Worm (Caenorhabditis elegans) whole organism, late embryonic: ENCODE data around the gene F55D10.4.

Source experiments
- C08G9.2 ChIP-seq: sonication (generic microtip); optimal IDR thresholded peaks from 2 replicates; lab custom pipeline; 2016; ENCODE audit warnings: mild to moderate bottlenecking, missing genetic modification characterization, moderate library complexity, missing compliant biosample characterization
- C38D4.7 ChIP-seq: fragments of 200-800 bp; sonication (Bioruptor generic); optimal IDR thresholded peaks from 2 replicates; lab custom pipeline; 2018; ENCODE audit warnings: mild to moderate bottlenecking, missing genetic modification characterization, moderate library complexity, missing compliant biosample characterization
- K09A11.1 ChIP-seq: sonication (generic microtip); optimal IDR thresholded peaks from 2 replicates; lab custom pipeline; 2017; ENCODE audit warnings: antibody characterized with exemption, mild to moderate bottlenecking, missing genetic modification characterization, missing compliant biosample characterization; ENCODE audit not compliant: insufficient read depth
- T23F11.4 ChIP-seq: fragments of 200-800 bp; sonication (Bioruptor generic); optimal IDR thresholded peaks from 2 replicates; lab custom pipeline; 2018; ENCODE audit warnings: mild to moderate bottlenecking, missing genetic modification characterization, missing compliant biosample characterization
- ceh-18 ChIP-seq: sonication (generic microtip); optimal IDR thresholded peaks from 2 replicates; lab custom pipeline; 2016; ENCODE audit warnings: missing genetic modification characterization, missing compliant biosample characterization
- ceh-19 ChIP-seq: fragments of 200-800 bp; sonication (Bioruptor generic); optimal IDR thresholded peaks from 2 replicates; lab custom pipeline; 2018; ENCODE audit warnings: mild to moderate bottlenecking, missing genetic modification characterization, missing compliant biosample characterization
- ceh-2 ChIP-seq: sonication (generic microtip); optimal IDR thresholded peaks from 2 replicates; lab custom pipeline; 2016; ENCODE audit warnings: missing genotype, missing genetic modification characterization, missing compliant biosample characterization
- ceh-22 ChIP-seq: sonication (generic microtip); optimal IDR thresholded peaks from 2 replicates; lab custom pipeline; 2017; ENCODE audit warnings: missing biosample characterization, missing genetic modification characterization
- ceh-31 ChIP-seq: sonication (generic microtip); optimal IDR thresholded peaks from 2 replicates; lab custom pipeline; 2016; ENCODE audit warnings: missing genetic modification characterization, missing compliant biosample characterization
- ceh-6 ChIP-seq: fragments of 200-800 bp; sonication (Bioruptor generic); optimal IDR thresholded peaks from 2 replicates; lab custom pipeline; 2018; ENCODE audit warnings: mild to moderate bottlenecking, missing genetic modification characterization, missing compliant biosample characterization
- ceh-9 ChIP-seq: sonication (generic microtip); optimal IDR thresholded peaks from 2 replicates; lab custom pipeline; 2016; ENCODE audit warnings: mild to moderate bottlenecking, missing genetic modification characterization, inconsistent platforms, missing compliant biosample characterization
- dve-1 ChIP-seq: sonication (generic microtip); optimal IDR thresholded peaks from 2 replicates; lab custom pipeline; 2017; ENCODE audit warnings: antibody characterized with exemption, mild to moderate bottlenecking, missing genetic modification characterization, missing compliant biosample characterization
- elt-2 ChIP-seq: sonication (generic microtip); optimal IDR thresholded peaks from 2 replicates; lab custom pipeline; 2016; ENCODE audit warnings: missing genetic modification reagents, missing genetic modification characterization, missing compliant biosample characterization
- elt-4 ChIP-seq: sonication (generic microtip); optimal IDR thresholded peaks from 2 replicates; lab custom pipeline; 2016; ENCODE audit warnings: missing genetic modification characterization, missing compliant biosample characterization
- fkh-10 ChIP-seq: fragments of 150-350 bp; optimal IDR thresholded peaks from 2 replicates; lab custom pipeline; 2014; ENCODE audit warnings: missing biosample characterization, missing genetic modification reagents, missing genetic modification characterization
- gmeb-2 ChIP-seq: sonication (generic microtip); optimal IDR thresholded peaks from 2 replicates; lab custom pipeline; 2016; ENCODE audit warnings: missing genetic modification characterization, inconsistent platforms, missing compliant biosample characterization
- hlh-13 ChIP-seq: fragments of 200-800 bp; sonication (Bioruptor generic); optimal IDR thresholded peaks from 2 replicates; lab custom pipeline; 2018; ENCODE audit warnings: mild to moderate bottlenecking, missing genetic modification characterization, missing compliant biosample characterization
- hlh-15 ChIP-seq: sonication (generic microtip); optimal IDR thresholded peaks from 2 replicates; lab custom pipeline; 2016; ENCODE audit warnings: missing genetic modification characterization, missing compliant biosample characterization
- hlh-30 ChIP-seq: sonication (generic microtip); optimal IDR thresholded peaks from 2 replicates; lab custom pipeline; 2017; ENCODE audit warnings: antibody characterized with exemption, missing genetic modification characterization, missing compliant biosample characterization; ENCODE audit not compliant: insufficient read depth
- hlh-8 ChIP-seq: sonication (generic microtip); optimal IDR thresholded peaks from 2 replicates; lab custom pipeline; 2016; ENCODE audit warnings: missing genotype, missing genetic modification characterization, missing compliant biosample characterization
- lim-6 ChIP-seq: sonication (generic microtip); optimal IDR thresholded peaks from 2 replicates; lab custom pipeline; 2016; ENCODE audit warnings: missing genetic modification characterization, missing compliant biosample characterization
- mec-3 ChIP-seq: sonication (generic microtip); optimal IDR thresholded peaks from 2 replicates; lab custom pipeline; 2016; ENCODE audit warnings: borderline replicate concordance, missing genetic modification characterization, missing compliant biosample characterization
- nfya-1 ChIP-seq: sonication (generic microtip); optimal IDR thresholded peaks from 2 replicates; lab custom pipeline; 2017; ENCODE audit warnings: missing genetic modification characterization, mild to moderate bottlenecking, missing compliant biosample characterization, antibody characterized with exemption, moderate library complexity
- nhr-232 ChIP-seq: sonication (generic microtip); optimal IDR thresholded peaks from 2 replicates; lab custom pipeline; 2016; ENCODE audit warnings: missing genetic modification characterization, missing compliant biosample characterization
- pag-3 ChIP-seq: sonication (generic microtip); optimal IDR thresholded peaks from 2 replicates; lab custom pipeline; 2016; ENCODE audit warnings: missing compliant biosample characterization, missing genetic modification characterization, borderline replicate concordance
- pat-9 ChIP-seq: fragments of 200-800 bp; sonication (Bioruptor generic); optimal IDR thresholded peaks from 2 replicates; lab custom pipeline; 2018; ENCODE audit warnings: mild to moderate bottlenecking, missing genetic modification characterization, moderate library complexity, missing compliant biosample characterization
- pax-1 ChIP-seq: fragments of 150-350 bp; optimal IDR thresholded peaks from 2 replicates; lab custom pipeline; 2014; ENCODE audit warnings: missing biosample characterization, missing genetic modification characterization
- ref-2 ChIP-seq: sonication (generic microtip); optimal IDR thresholded peaks from 2 replicates; lab custom pipeline; 2016; ENCODE audit warnings: missing genetic modification characterization, missing compliant biosample characterization
- rnt-1 ChIP-seq: sonication (generic microtip); optimal IDR thresholded peaks from 2 replicates; lab custom pipeline; 2016; ENCODE audit warnings: missing genetic modification characterization, missing compliant biosample characterization
- sdc-2 ChIP-seq: sonication (generic microtip); optimal IDR thresholded peaks from 2 replicates; lab custom pipeline; 2016; ENCODE audit warnings: missing genotype, missing genetic modification characterization, missing compliant biosample characterization
- tbx-2 ChIP-seq: sonication (generic microtip); optimal IDR thresholded peaks from 2 replicates; lab custom pipeline; 2016; ENCODE audit warnings: missing genetic modification characterization, missing compliant biosample characterization
- unc-42 ChIP-seq: sonication (generic microtip); optimal IDR thresholded peaks from 2 replicates; lab custom pipeline; 2016; ENCODE audit warnings: missing genotype, missing genetic modification characterization, missing compliant biosample characterization
- unc-86 ChIP-seq: sonication (generic microtip); optimal IDR thresholded peaks from 2 replicates; lab custom pipeline; 2016; ENCODE audit warnings: missing genetic modification characterization, missing compliant biosample characterization

The F55D10.4 gene

DNA sequence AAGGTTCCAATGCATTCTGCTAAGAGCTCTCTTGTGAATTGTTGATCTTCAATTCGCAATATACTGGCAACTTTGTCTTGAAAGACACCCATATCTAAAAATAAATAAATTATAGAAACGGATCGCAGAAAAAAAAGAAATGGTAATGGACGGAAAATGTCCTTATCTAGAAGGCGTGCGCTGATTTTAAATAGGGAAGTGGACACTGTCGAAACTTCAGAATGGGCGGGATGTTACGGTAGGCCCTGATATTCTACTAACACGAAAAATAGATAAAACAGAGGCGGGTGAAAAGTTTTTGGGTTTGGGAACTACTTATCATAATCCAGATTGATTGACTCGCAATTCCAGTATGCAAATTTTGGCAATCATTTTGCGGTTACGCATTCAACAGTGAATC lies 15.6 kb downstream of the F55D10.4 start, which contains the start of gene aqp-8:
Gene aqp-8, minus strand, starts transcription at position 101 of the 400 bp plus-strand sequence.
- TF ChIP-seq ceh-18 (tag; lab: Kevin White, UChicago) = no peak
- TF ChIP-seq ceh-6 (GFP tag; lab: Kevin White, UChicago) = no peak
- no peak for TF ChIP-seq C38D4.7 (GFP tag; lab: Kevin White, UChicago)
- TF ChIP-seq rnt-1 (tag; lab: Kevin White, UChicago) = no peak

DNA sequence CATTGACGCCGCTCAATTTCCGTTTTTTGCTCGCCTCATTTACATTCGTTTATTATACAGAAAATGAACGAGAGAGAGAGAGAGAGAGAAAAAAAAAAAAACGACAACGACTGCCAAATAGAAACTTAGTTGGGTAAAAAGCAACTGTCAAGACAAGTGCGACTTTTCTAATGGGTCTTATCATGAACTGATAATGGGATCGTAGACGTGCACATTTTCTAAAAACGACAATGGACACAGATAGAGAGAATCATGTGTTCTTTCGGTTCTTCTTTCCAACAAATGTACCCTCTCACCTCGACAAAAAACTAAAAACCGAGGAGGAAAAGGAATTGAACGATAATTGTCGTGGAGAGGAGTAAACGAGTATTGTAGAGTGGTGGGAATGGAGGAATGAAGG lies 20.4 kb downstream of the F55D10.4 start:
- TF ChIP-seq elt-2 (tag; lab: Kevin White, UChicago) (peak; percentile 37), ceh-22 (tag; lab: Kevin White, UChicago) (no peak)
- TF ChIP-seq, all 69 proteins: peak for 1

ce11 chrX:4699411-4700050 lies 20.9 kb downstream of the F55D10.4 start, which contains the start of gene hyl-2:
TSS of gene hyl-2 (minus strand) at chrX:4699461.
- peak; percentile 18 for TF ChIP-seq nfya-1 (tag; lab: Kevin White, UChicago)
- TF ChIP-seq C08G9.2 (tag; lab: Kevin White, UChicago) = no peak
- no peak for TF ChIP-seq elt-4 (tag; lab: Kevin White, UChicago)
- TF ChIP-seq sdc-2 (tag; lab: Kevin White, UChicago) = no peak
- no peak for TF ChIP-seq ceh-9
- no peak for TF ChIP-seq fkh-10 (GFP tag; lab: Kevin White, UChicago)
- TF ChIP-seq pag-3 (tag; lab: Kevin White, UChicago) = no peak
- TF ChIP-seq ceh-31 (tag; lab: Kevin White, UChicago) = peak; percentile 35
- no peak for TF ChIP-seq unc-86 (tag; lab: Kevin White, UChicago)
- TF ChIP-seq hlh-15 (tag; lab: Kevin White, UChicago) = no peak
- TF ChIP-seq hlh-30 (tag; lab: Kevin White, UChicago) = no peak
- TF ChIP-seq ceh-2 (tag; lab: Kevin White, UChicago) = no peak
- peak; percentile 14 for TF ChIP-seq ceh-18 (tag; lab: Kevin White, UChicago)
- TF ChIP-seq pax-1 (tag; lab: Kevin White, UChicago) = no peak
- TF ChIP-seq ceh-19 (GFP tag; lab: Kevin White, UChicago) = no peak
- no peak for TF ChIP-seq T23F11.4 (GFP tag; lab: Kevin White, UChicago)
- no peak for TF ChIP-seq tbx-2 (tag; lab: Kevin White, UChicago)
- peak; percentile 33 for TF ChIP-seq unc-42 (tag; lab: Kevin White, UChicago)
- no peak for TF ChIP-seq hlh-8 (tag; lab: Kevin White, UChicago)
- TF ChIP-seq nhr-232 = no peak
- no peak for TF ChIP-seq hlh-13 (GFP tag; lab: Kevin White, UChicago)

DNA sequence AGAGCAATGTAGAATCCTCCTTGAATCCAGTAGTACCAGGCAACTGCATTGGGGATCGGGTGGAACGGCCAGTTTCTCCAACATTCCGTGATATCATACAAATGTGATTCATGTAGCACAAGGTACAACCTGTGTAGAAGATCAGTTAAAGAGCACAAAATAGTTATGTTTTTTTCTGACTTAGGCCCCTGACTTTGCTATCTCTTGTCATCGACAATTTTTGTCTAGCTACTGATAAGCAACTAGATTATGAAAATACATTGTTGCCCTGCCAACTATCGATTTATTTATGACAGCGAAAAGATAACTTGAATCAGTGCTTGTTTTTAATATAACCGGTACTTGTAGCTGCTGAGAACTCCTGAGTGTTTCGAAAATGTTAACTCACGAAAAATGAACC lies 22.2 kb downstream of the F55D10.4 start:
- TF ChIP-seq hlh-15 (tag; lab: Kevin White, UChicago) = no peak
- no peak for TF ChIP-seq K09A11.1
- TF ChIP-seq fkh-10 (GFP tag; lab: Kevin White, UChicago) = no peak
- no peak for TF ChIP-seq pag-3 (tag; lab: Kevin White, UChicago)
- peak; percentile 83 for TF ChIP-seq elt-2 (tag; lab: Kevin White, UChicago)
- TF ChIP-seq lim-6 (tag; lab: Kevin White, UChicago) = no peak
- TF ChIP-seq hlh-30 (tag; lab: Kevin White, UChicago) = no peak
- no peak for TF ChIP-seq gmeb-2 (tag; lab: Kevin White, UChicago)
- TF ChIP-seq, all 69 proteins: peak for 1

DNA sequence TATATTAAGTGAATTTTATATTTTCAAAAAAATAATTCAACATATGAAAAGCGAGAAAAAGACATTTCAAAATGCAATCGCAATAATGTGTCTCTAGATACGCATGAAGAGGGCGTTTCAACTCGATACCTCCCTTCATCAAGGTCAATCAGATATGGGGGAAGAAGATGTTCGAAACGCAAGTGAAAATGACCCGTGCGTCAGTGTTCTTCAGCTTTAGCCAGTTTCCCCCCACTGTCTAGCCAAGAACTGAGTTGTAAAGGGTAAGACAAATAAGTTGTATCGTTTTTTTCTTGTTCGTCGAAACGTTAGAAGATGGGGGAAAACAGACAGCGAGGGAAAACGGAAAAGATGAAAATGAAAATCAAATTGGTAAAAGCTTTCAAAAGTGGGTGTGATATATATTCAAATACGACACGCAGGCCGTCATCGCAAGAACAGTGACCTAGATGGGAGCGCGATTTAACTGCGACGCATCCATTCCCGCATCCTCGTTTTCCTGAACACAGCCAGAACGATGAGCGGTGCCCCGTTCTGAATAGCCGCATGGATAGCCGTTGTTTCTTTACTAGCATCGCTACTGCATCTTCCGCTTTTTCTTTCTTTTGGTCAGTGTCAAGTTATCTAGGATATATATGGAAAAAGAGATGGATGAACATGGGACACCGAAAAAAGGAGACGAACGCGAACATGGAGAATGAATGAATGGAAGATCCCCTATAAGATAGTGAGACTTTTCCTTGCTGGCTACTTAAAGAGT lies 25.7 kb downstream of the F55D10.4 start:
- no peak for TF ChIP-seq elt-4 (tag; lab: Kevin White, UChicago)
- TF ChIP-seq mec-3 (tag; lab: Kevin White, UChicago) = no peak
- no peak for TF ChIP-seq ceh-31 (tag; lab: Kevin White, UChicago)
- no peak for TF ChIP-seq pat-9 (tag; lab: Kevin White, UChicago)
- TF ChIP-seq dve-1 = no peak
- TF ChIP-seq nfya-1 (tag; lab: Kevin White, UChicago) = no peak
- no peak for TF ChIP-seq ref-2
